Worm (Caenorhabditis elegans): Measurements from ENCODE around the gene sre-39.

Gene sre-39

ce11 chrII:4726750-4727384 lies 39.8 kb downstream of the sre-39 start:
- TF ChIP-seq fos-1 (tag; optimal IDR thresholded peaks at IDR 0.05) (no peak), ama-1 (optimal IDR thresholded peaks at IDR 0.05) (peak; percentile 75), T26A8.4 (GFP tag; IDR thresholded peaks at IDR 0.05) (0 out of 2 replicates have a peak, but pooled peaks have one; percentile 23), dmd-6 (GFP tag; IDR thresholded peaks at IDR 0.05) (no peak), daf-16 (GFP tag; optimal IDR thresholded peaks at IDR 0.05) (no peak), daf-16 (tag; optimal IDR thresholded peaks at IDR 0.05) (peak; percentile 16), unc-62 (GFP tag; optimal IDR thresholded peaks at IDR 0.05 in 1 of 2) (peak in 1 of 2 experiments; percentile 69), unc-62 (tag; optimal IDR thresholded peaks at IDR 0.05) (no peak), dve-1 (tag; optimal IDR thresholded peaks at IDR 0.05; ENCODE audit: insufficient read depth) (peak; percentile 47)

DNA sequence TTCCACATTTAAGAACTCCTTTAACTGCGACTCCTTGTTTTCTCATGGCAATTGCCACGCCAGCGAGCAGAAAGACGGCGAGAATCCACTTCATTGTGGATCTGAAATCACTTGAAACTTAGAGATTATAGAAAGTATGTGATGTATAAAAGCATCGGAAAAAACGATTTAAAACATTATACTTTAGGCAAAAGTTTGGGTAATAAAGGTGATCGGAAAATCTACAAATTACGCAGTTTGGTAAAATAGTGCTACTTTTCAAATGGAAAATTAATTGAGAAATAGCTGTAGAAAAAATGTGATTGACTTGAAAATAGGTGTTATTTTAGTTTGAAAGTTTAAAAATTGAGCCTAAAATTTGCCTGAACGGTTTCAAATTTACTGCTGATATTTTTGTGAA lies 40.7 kb downstream of the sre-39 start, which contains the start of gene ttr-41:
Gene ttr-41, minus strand, starts transcription at position 101 of the 400 bp plus-strand sequence.
- TF ChIP-seq nhr-41 (GFP tag; IDR thresholded peaks at IDR 0.05) = no peak
- TF ChIP-seq pha-4 (GFP tag; IDR thresholded peaks at IDR 0.05) = no peak
- no peak for TF ChIP-seq pha-4 (tag; optimal IDR thresholded peaks at IDR 0.05)
- no peak for TF ChIP-seq ceh-20 (GFP tag; IDR thresholded peaks at IDR 0.05)
- TF ChIP-seq mdt-29 (GFP tag; IDR thresholded peaks at IDR 0.05) = no peak

DNA sequence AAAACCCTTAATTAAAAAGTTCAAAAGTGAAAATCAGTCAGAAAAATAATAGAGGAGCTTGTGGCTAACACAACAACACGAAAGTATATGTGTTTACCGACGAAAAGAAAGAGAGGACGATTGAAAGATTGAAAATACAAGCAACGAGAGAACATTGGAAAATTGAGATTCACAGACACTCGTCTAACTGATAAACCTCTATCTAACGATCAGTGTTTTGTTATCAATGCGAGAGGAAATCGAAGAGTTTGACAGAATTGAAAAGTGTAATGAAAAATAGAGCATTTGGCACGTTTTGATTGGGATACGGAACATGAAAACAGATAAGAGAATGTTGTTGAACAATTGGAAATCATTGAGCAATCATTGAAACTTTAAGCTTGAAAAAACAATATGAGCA lies 41.6 kb downstream of the sre-39 start:
- TF ChIP-seq nhr-6 (tag; optimal IDR thresholded peaks at IDR 0.05) (peak; percentile 49), vab-7 (GFP tag; IDR thresholded peaks at IDR 0.05) (no peak), hif-1 (tag; optimal IDR thresholded peaks at IDR 0.05) (peak; percentile 58 to 96), ztf-7 (tag; optimal IDR thresholded peaks at IDR 0.05) (no peak), fos-1 (tag; optimal IDR thresholded peaks at IDR 0.05) (no peak), mxl-2 (GFP tag; conservative IDR thresholded peaks at IDR 0.05) (no peak), T20F7.1 (GFP tag; optimal IDR thresholded peaks at IDR 0.05) (peak; percentile 33), ceh-28 (tag; optimal IDR thresholded peaks at IDR 0.05) (no peak), lin-1 (GFP tag; IDR thresholded peaks at IDR 0.05) (peak; percentile 73), nhr-76 (tag; optimal IDR thresholded peaks at IDR 0.05) (no peak), aha-1 (tag) (no peak), nhr-10 (tag; optimal IDR thresholded peaks at IDR 0.05) (no peak), Y5F2A.4 (GFP tag; optimal IDR thresholded peaks at IDR 0.05) (no peak), hlh-11 (tag; optimal IDR thresholded peaks at IDR 0.05) (peak; percentile 91), mes-2 (tag; optimal IDR thresholded peaks at IDR 0.05; ENCODE audit: poor library complexity, severe bottlenecking) (no peak), lin-38 (GFP tag; IDR thresholded peaks at IDR 0.05) (no peak), hlh-30 (tag; optimal IDR thresholded peaks at IDR 0.05; ENCODE audit: insufficient read depth) (peak; percentile 31), egl-27 (tag; optimal IDR thresholded peaks at IDR 0.05) (no peak), pqm-1 (tag; optimal IDR thresholded peaks at IDR 0.05) (peak; percentile 99), dmd-6 (GFP tag; IDR thresholded peaks at IDR 0.05) (peak; percentile 89), spr-1 (tag; optimal IDR thresholded peaks at IDR 0.05) (peak; percentile 34), unc-62 (GFP tag; optimal IDR thresholded peaks at IDR 0.05 in 1 of 2) (no peak), unc-62 (tag; optimal IDR thresholded peaks at IDR 0.05) (no peak), ceh-20 (GFP tag; IDR thresholded peaks at IDR 0.05) (no peak), pha-4 (GFP tag; IDR thresholded peaks at IDR 0.05) (no peak), pha-4 (tag; optimal IDR thresholded peaks at IDR 0.05) (no peak), D1046.2 (GFP tag; IDR thresholded peaks at IDR 0.05) (no peak), daf-12 (tag; optimal IDR thresholded peaks at IDR 0.05) (no peak), R02D3.7 (tag; optimal IDR thresholded peaks at IDR 0.05) (no peak), nhr-77 (tag; optimal IDR thresholded peaks at IDR 0.05) (peak; percentile 92), T26A8.4 (GFP tag; IDR thresholded peaks at IDR 0.05) (no peak), nhr-28 (tag; optimal IDR thresholded peaks at IDR 0.05) (peak; percentile 95), Y75B8A.6 (GFP tag; IDR thresholded peaks at IDR 0.05) (no peak), lin-29 (GFP tag; IDR thresholded peaks at IDR 0.05) (no peak), mep-1 (tag; optimal IDR thresholded peaks at IDR 0.05) (peak; percentile 18), nhr-102 (tag; optimal IDR thresholded peaks at IDR 0.05) (peak; percentile 14), nhr-25 (tag; optimal IDR thresholded peaks at IDR 0.05; ENCODE audit: borderline replicate concordance, insufficient read depth) (no peak), mxl-3 (GFP tag; optimal IDR thresholded peaks at IDR 0.05) (peak; percentile 44), cey-2 (tag; optimal IDR thresholded peaks at IDR 0.05; ENCODE audit: borderline replicate concordance, insufficient read depth) (peak; percentile 7), dpl-1 (GFP tag; optimal IDR thresholded peaks at IDR 0.05) (peak; percentile 0), mdt-29 (GFP tag; IDR thresholded peaks at IDR 0.05) (no peak)
